Worm (Caenorhabditis elegans): ENCODE data around the gene spig-8.

DNA sequence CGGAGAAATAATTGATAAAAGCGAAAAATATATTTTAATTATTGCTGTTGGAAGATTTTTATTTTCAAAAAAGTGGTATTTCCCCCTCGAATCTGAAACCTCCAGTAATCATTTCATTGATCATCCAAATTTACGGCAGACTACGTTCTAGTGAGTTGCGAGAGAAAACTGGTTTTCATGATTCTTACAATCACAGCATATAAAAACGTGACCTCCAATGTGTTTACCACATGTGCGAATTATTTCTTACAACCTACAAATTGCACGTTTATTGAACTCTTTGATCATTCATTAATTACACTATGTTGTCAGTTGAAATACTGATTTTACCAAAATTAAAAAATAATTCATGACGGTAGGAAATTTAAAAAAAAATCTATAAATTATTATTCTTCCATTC is 34.5 kb downstream of the spig-8 start:
- peak; percentile 7 for TF ChIP-seq W03F9.2 (tag; optimal IDR thresholded peaks at IDR 0.05)
- TF ChIP-seq him-1 (tag; optimal IDR thresholded peaks at IDR 0.05), result no peak

Measured in whole organism, L4/young adult.